Worm (Caenorhabditis elegans) whole organism, midembryonic: Measurements from ENCODE around the gene srsx-26.

Experiments used
- T22C8.4 ChIP-seq: fragments of 200-800 bp; sonication (Bioruptor generic); IDR thresholded peaks from 2 replicates; pipeline ENCODE4 v1.3.6; 2022; ENCODE audit warnings: missing genetic modification characterization, missing compliant biosample characterization
- cog-1 ChIP-seq: sonication (generic microtip); optimal IDR thresholded peaks from 2 replicates; lab custom pipeline; 2016; ENCODE audit warnings: missing genetic modification characterization, missing compliant biosample characterization
- flt-1 ChIP-seq: fragments of 200-800 bp; sonication (Bioruptor generic); IDR thresholded peaks from 2 replicates; pipeline ENCODE4 v1.3.6; 2022; ENCODE audit warnings: missing genetic modification characterization, missing compliant biosample characterization
- klf-2 ChIP-seq: fragments of 200-800 bp; sonication (Bioruptor generic); conservative IDR thresholded peaks from 2 replicates; pipeline ENCODE4 v1.3.6; 2022; ENCODE audit warnings: missing genetic modification reagents, missing genetic modification characterization, missing compliant biosample characterization
- med-1 ChIP-seq: sonication (generic microtip); optimal IDR thresholded peaks from 2 replicates; lab custom pipeline; 2017; ENCODE audit warnings: missing genetic modification characterization, mild to moderate bottlenecking, missing compliant biosample characterization, antibody characterized with exemption, missing genetic modification reagents; ENCODE audit not compliant: insufficient read depth
- ref-1 ChIP-seq: fragments of 200-800 bp; sonication (Bioruptor generic); conservative IDR thresholded peaks from 2 replicates; pipeline ENCODE4 v1.3.6; 2022; ENCODE audit warnings: missing genetic modification reagents, missing genetic modification characterization, missing compliant biosample characterization
- tab-1 ChIP-seq: fragments of 200-800 bp; sonication (Bioruptor generic); IDR thresholded peaks from 2 replicates; pipeline ENCODE4 v1.3.6; 2022; ENCODE audit warnings: missing genetic modification characterization, missing compliant biosample characterization
- ztf-23 ChIP-seq: fragments of 200-800 bp; sonication (Bioruptor generic); IDR thresholded peaks from 2 replicates; pipeline ENCODE4 v1.3.6; 2022; ENCODE audit warnings: missing genetic modification reagents, missing genetic modification characterization, missing compliant biosample characterization
- ztf-29 ChIP-seq: fragments of 200-800 bp; sonication (Bioruptor generic); IDR thresholded peaks from 2 replicates; pipeline ENCODE4 v1.3.6; 2022; ENCODE audit warnings: missing genetic modification reagents, missing genetic modification characterization, missing compliant biosample characterization

srsx-26 gene

DNA sequence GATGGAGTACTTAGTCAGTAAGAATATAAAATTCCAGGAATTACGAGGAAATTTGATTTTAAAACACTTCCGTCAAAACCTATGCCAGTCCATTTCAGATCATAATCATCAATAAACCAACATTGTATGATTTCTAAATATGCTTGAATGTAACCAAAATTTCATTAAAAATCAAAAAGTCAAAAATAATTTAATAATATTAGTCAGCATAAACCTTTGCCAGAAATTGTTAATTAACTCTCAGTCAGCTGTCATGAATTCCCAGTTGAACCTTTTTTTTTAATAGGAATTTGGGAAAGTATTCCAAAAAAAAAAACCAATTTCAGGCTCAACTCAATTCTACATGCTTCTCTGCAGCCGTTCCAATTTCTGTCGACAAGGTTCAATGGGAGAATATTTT, at the start of gene srsx-26:
TSS of gene srsx-26 (plus strand) at position 301 of the 400 bp plus-strand sequence.
- TF ChIP-seq cog-1 = no peak
- TF ChIP-seq med-1 (GFP tag; lab: Kevin White, UChicago) = no peak
- no peak for TF ChIP-seq flt-1 (GFP tag; lab: Robert Waterston, UW)
- TF ChIP-seq tab-1 (GFP tag; lab: Robert Waterston, UW) = no peak
- TF ChIP-seq T22C8.4 (GFP tag; lab: Robert Waterston, UW) = no peak

DNA sequence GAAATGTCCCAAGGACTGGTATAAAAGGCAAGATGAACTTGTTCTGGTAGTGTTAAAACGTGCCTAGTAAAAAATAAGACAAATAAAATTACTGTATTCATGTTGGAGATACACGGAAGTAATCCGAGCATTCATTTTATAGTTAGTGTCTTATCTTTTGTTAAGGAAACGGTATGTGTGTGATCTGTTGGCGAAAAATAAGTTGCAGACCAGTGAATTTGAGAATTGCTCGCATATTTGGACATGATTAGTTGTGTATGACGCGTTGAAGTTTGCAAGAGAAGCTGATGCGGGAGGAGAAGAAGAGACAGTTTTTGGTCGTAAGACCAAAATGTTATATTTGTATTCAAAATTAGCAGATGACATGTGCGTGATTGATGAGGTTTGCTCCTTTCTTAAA, 46.5 kb upstream of the srsx-26 start, which contains the start of gene C08B6.14:
TSS of gene C08B6.14 (minus strand) at position 101 of the 400 bp plus-strand sequence.
- TF ChIP-seq tab-1 (GFP tag; lab: Robert Waterston, UW) = no peak
- TF ChIP-seq ref-1 = no peak
- TF ChIP-seq ztf-29 (GFP tag; lab: Robert Waterston, UW) = no peak

DNA sequence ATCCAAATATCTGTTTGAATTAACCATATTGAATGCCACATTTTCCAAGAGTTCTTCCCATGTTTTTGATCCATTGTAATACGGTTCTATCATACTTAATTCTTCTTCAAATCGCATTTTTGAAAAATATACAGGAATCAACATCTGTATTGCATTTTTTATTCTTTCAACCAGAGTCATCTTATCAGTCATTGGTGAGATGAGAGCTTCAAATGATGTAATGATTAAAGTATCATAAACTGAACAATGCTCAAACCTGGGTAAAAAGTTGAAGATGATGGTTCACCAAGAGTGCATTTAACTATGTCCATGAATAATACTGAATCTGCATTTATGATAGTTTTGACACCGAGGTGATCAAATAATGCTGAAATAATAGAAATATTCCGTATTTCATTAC, 44.6 kb upstream of the srsx-26 start:
- TF ChIP-seq klf-2 (GFP tag; lab: Robert Waterston, UW) = no peak
- no peak for TF ChIP-seq ztf-23 (GFP tag; lab: Robert Waterston, UW)
- TF ChIP-seq flt-1 (GFP tag; lab: Robert Waterston, UW) = no peak

DNA sequence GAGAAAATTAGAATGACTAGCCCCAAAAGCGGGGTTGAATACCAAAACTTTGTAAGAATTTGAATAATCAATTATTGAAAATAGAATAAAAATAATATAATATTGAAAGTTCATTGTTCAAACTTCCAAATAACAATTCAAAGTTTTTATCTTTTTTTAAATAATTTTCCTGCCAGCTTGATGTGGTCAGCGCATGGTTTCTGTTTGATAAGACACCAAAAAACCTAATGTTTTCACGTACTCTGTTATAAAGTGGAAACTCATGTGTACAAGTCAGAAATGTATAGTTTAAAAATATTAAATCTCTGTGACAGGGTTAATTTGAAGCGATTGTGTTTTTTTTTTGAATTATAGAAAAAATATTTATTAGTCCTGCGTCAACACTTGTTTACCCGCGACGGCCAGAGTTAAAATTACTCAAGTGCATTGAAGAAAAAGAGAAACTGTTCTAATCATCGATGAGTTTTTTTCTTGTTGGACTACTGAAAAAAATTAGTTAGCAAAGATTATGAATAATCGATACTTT, 43.6 kb upstream of the srsx-26 start, which contains the start of gene ugt-17:
TSS of gene ugt-17 (minus strand) at position 180 of the 526 bp plus-strand sequence.
- TF ChIP-seq ztf-23 (GFP tag; lab: Robert Waterston, UW) (no peak), ztf-29 (GFP tag; lab: Robert Waterston, UW) (no peak), klf-2 (GFP tag; lab: Robert Waterston, UW) (no peak), med-1 (GFP tag; lab: Kevin White, UChicago) (no peak), flt-1 (GFP tag; lab: Robert Waterston, UW) (no peak), ref-1 (no peak), T22C8.4 (GFP tag; lab: Robert Waterston, UW) (no peak), tab-1 (GFP tag; lab: Robert Waterston, UW) (no peak), cog-1 (no peak)

DNA sequence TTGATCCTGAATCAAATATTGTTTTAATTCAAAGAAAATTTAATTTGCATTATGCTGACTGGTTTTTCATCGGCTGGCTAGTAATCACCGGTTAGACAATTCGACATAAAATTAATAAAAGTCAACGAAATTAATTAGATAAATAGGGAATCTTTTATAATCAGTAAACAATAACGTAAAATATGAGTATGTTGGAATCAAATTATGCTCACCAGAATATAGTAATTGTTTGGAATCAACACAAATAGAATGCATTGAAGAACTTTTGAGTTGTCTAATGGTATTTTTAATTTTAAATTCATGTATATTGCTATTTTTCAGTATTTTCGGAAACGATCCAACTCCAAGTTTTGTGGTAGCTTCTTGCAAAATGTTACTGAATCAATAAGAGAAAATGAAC, 43.0 kb upstream of the srsx-26 start, which contains the start of gene C08B6.2:
TSS of gene C08B6.2 (plus strand) at position 301 of the 400 bp plus-strand sequence.
- TF ChIP-seq T22C8.4 (GFP tag; lab: Robert Waterston, UW) (no peak), tab-1 (GFP tag; lab: Robert Waterston, UW) (no peak), ztf-23 (GFP tag; lab: Robert Waterston, UW) (no peak), ref-1 (no peak), ztf-29 (GFP tag; lab: Robert Waterston, UW) (no peak), flt-1 (GFP tag; lab: Robert Waterston, UW) (no peak), klf-2 (GFP tag; lab: Robert Waterston, UW) (no peak), cog-1 (no peak), med-1 (GFP tag; lab: Kevin White, UChicago) (no peak)

DNA sequence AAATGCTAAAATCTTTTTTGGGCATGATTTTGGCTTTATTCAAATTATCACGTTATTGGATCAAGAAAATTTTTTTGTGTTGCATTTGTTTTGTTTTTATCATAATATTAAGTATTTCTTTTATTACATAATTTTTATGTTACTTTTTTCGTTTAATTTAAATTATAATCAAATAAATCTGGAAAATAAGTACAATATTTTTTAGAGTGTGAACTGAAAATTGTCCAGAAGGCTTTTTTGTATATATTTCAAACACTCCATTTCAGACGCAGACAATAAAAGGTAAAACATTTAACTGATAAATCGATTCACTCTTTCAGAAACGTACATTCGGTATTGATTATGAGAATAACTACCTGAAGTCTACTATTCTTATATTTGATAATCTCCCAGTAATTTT, 41.1 kb upstream of the srsx-26 start, which contains the start of gene C08B6.11:
TSS of gene C08B6.11 (plus strand) at position 301 of the 400 bp plus-strand sequence.
- no peak for TF ChIP-seq ref-1
- TF ChIP-seq ztf-29 (GFP tag; lab: Robert Waterston, UW) = no peak
- TF ChIP-seq tab-1 (GFP tag; lab: Robert Waterston, UW) = no peak
- TF ChIP-seq med-1 (GFP tag; lab: Kevin White, UChicago) = no peak
- TF ChIP-seq ztf-23 (GFP tag; lab: Robert Waterston, UW) = no peak
- no peak for TF ChIP-seq klf-2 (GFP tag; lab: Robert Waterston, UW)
- no peak for TF ChIP-seq flt-1 (GFP tag; lab: Robert Waterston, UW)
- TF ChIP-seq T22C8.4 (GFP tag; lab: Robert Waterston, UW) = no peak
- no peak for TF ChIP-seq cog-1

DNA sequence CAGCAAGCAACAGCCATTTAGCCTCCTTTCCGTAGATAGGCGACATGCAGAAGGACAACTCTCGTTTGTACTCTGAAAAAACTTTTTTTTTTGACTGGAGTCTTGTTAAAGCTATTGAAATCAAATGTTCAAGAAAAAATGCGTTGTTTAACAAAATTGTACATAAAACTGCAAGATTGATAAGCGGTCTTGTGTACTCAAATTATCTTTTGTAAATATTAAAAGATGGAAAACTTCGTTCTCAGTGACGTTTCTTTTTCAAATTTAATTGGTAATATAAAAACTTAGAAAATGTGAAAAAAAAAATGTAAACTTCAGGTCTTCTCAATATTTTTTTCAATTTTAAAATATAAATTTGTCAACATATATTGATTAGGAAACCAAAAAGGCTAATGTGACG, 37.3 kb upstream of the srsx-26 start:
- no peak for TF ChIP-seq ztf-29 (GFP tag; lab: Robert Waterston, UW)
- no peak for TF ChIP-seq ztf-23 (GFP tag; lab: Robert Waterston, UW)
- no peak for TF ChIP-seq ref-1
- TF ChIP-seq T22C8.4 (GFP tag; lab: Robert Waterston, UW) = no peak
- TF ChIP-seq klf-2 (GFP tag; lab: Robert Waterston, UW) = no peak
- TF ChIP-seq flt-1 (GFP tag; lab: Robert Waterston, UW) = no peak
- no peak for TF ChIP-seq tab-1 (GFP tag; lab: Robert Waterston, UW)
- TF ChIP-seq cog-1 = no peak
- no peak for TF ChIP-seq med-1 (GFP tag; lab: Kevin White, UChicago)

DNA sequence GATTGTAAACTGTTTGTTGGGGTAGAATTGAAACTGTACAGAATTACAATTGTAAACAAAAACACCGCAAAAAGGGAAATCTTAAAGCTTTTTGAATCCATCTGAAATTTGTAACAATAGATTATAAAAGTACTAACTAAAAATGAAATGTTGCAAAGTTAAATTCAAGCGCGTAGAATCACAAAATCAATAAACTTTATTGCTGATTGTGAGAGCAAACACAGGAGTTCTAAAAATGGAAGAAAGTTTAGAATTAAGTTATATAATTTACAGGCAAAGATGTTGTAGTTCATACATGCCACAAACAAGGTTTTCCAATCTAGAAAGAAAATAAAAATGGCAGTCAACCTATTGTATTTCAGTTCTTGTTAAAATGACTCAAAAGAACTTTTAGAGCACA, 36.3 kb upstream of the srsx-26 start, which contains the start of gene C08B6.3:
TSS of gene C08B6.3 (minus strand) at position 101 of the 400 bp plus-strand sequence.
- TF ChIP-seq ztf-23 (GFP tag; lab: Robert Waterston, UW) = no peak
- TF ChIP-seq ref-1 = no peak
- TF ChIP-seq T22C8.4 (GFP tag; lab: Robert Waterston, UW) = no peak
- TF ChIP-seq tab-1 (GFP tag; lab: Robert Waterston, UW) = no peak
- TF ChIP-seq flt-1 (GFP tag; lab: Robert Waterston, UW) = no peak
- TF ChIP-seq ztf-29 (GFP tag; lab: Robert Waterston, UW) = no peak
- no peak for TF ChIP-seq klf-2 (GFP tag; lab: Robert Waterston, UW)
- TF ChIP-seq cog-1 = no peak
- no peak for TF ChIP-seq med-1 (GFP tag; lab: Kevin White, UChicago)

DNA sequence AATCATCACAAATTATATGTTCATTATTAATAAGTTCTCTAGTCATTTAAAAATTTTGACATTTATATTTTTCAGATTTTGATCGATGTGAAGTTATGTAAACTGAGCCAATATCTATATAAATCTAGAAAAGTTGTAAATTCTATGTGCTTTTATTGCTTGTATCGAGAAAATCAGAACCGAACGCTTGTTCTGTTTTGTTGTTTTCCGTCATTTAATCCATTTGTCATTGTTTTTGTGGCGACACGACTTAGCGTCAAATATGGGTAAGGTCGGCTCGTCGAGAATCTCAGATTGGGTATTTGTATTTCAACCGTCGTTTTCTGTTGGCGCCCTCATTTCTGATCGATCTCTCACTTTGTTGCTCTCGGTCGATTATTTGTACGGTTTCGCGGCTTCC, 34.1 kb upstream of the srsx-26 start, which contains the start of gene cht-5:
TSS of gene cht-5 (plus strand) at position 301 of the 400 bp plus-strand sequence.
- TF ChIP-seq ref-1 = no peak
- TF ChIP-seq med-1 (GFP tag; lab: Kevin White, UChicago) = no peak
- no peak for TF ChIP-seq tab-1 (GFP tag; lab: Robert Waterston, UW)
- TF ChIP-seq klf-2 (GFP tag; lab: Robert Waterston, UW) = no peak
- no peak for TF ChIP-seq ztf-23 (GFP tag; lab: Robert Waterston, UW)
- TF ChIP-seq cog-1 = no peak
- TF ChIP-seq flt-1 (GFP tag; lab: Robert Waterston, UW) = no peak
- TF ChIP-seq T22C8.4 (GFP tag; lab: Robert Waterston, UW) = no peak
- TF ChIP-seq ztf-29 (GFP tag; lab: Robert Waterston, UW) = no peak
